Worm (Caenorhabditis elegans) whole organism, L1 larva: ENCODE results near the gene F57G4.10.

ENCODE experiments used
- mdl-1 ChIP-seq, 2 experiments: fragments of 150-350 bp; optimal IDR thresholded peaks; 2 replicates each; lab custom pipeline; 2014 to 2017; ENCODE audit warnings: missing biosample characterization in 2 of 2, missing genetic modification characterization in 2 of 2, inconsistent platforms in 1 of 2
- nhr-12 ChIP-seq: sonication (generic microtip); optimal IDR thresholded peaks from 2 replicates; lab custom pipeline; 2017; ENCODE audit warnings: missing biosample characterization, missing genetic modification characterization
- rnt-1 ChIP-seq: sonication (generic microtip); optimal IDR thresholded peaks from 2 replicates; lab custom pipeline; 2016; ENCODE audit warnings: mild to moderate bottlenecking, missing genetic modification characterization, moderate library complexity, missing compliant biosample characterization
- swsn-7 ChIP-seq: sonication (generic microtip); optimal IDR thresholded peaks from 2 replicates; lab custom pipeline; 2016; ENCODE audit warnings: missing genetic modification characterization, missing compliant biosample characterization
- zag-1 ChIP-seq: fragments of 150-350 bp; optimal IDR thresholded peaks from 2 replicates; lab custom pipeline; 2014; ENCODE audit warnings: missing biosample characterization, missing genetic modification characterization

ce11 chrV:17580017-17580416 lies 48.6 kb upstream of the F57G4.10 start:
- TF ChIP-seq mdl-1 (tag; optimal IDR thresholded peaks at IDR 0.05; lab: Kevin White, UChicago): no peak
- TF ChIP-seq swsn-7: no peak
- TF ChIP-seq zag-1 (tag; lab: Kevin White, UChicago): no peak
- no peak for TF ChIP-seq nhr-12 (tag; lab: Kevin White, UChicago)
- TF ChIP-seq rnt-1 (tag; lab: Kevin White, UChicago): no peak
